Worm (Caenorhabditis elegans): ENCODE data around the gene C17G1.5.

- no peak for TF ChIP-seq tbx-9 (tag; optimal IDR thresholded peaks at IDR 0.05; ENCODE audit: borderline replicate concordance)
- TF ChIP-seq egrh-3 (GFP tag; IDR thresholded peaks at IDR 0.05): no peak
Observed at ce11 chrX:9933291-9934008, 5.2 kb upstream of the C17G1.5 start.

Data from whole organism, young adult.